Worm (Caenorhabditis elegans) whole organism, L3 larva: ENCODE measurements around the gene puf-12.
A peak's percentile ranks its signal among the peaks of the same experiment; 100 is the strongest.

Source experiments
- R02D3.7 ChIP-seq: fragments of 150-350 bp; optimal IDR thresholded peaks from 2 replicates; lab custom pipeline; 2014; ENCODE audit warnings: missing biosample characterization, missing genetic modification characterization
- ZK546.5 ChIP-seq: sonication (generic microtip); optimal IDR thresholded peaks from 2 replicates; lab custom pipeline; 2017; ENCODE audit warnings: missing biosample characterization, missing genetic modification characterization
- ceh-82 ChIP-seq: fragments of 150-350 bp; optimal IDR thresholded peaks from 2 replicates; lab custom pipeline; 2014; ENCODE audit warnings: missing biosample characterization, missing genetic modification characterization
- ceh-9 ChIP-seq: sonication (generic microtip); optimal IDR thresholded peaks from 2 replicates; lab custom pipeline; 2018; ENCODE audit warnings: missing biosample characterization, missing genetic modification characterization
- egl-27 ChIP-seq: sonication (generic microtip); optimal IDR thresholded peaks from 4 replicates; lab custom pipeline; 2017; ENCODE audit warnings: missing biosample characterization, missing genetic modification reagents, missing genetic modification characterization
- egl-5 ChIP-seq: fragments of 150-350 bp; optimal IDR thresholded peaks from 2 replicates; lab custom pipeline; 2017; ENCODE audit warnings: missing biosample characterization, missing genetic modification reagents, missing genetic modification characterization, inconsistent platforms
- elt-2 ChIP-seq: sonication (generic microtip); optimal IDR thresholded peaks from 2 replicates; lab custom pipeline; 2016; ENCODE audit warnings: missing genetic modification reagents, mild to moderate bottlenecking, missing genetic modification characterization, missing compliant biosample characterization
- elt-3 ChIP-seq, 3 experiments: fragments of 150-350 bp in 1 of 3; sonication (generic microtip) in 2 of 3; optimal IDR thresholded peaks; 2 replicates in 2 of 3; 4 replicates in 1 of 3; lab custom pipeline; 2014 to 2017; ENCODE audit warnings: missing biosample characterization in 3 of 3, missing genetic modification characterization in 3 of 3
- eor-1 ChIP-seq, 2 experiments: fragments of 150-350 bp; optimal IDR thresholded peaks; 2 replicates each; lab custom pipeline; 2014 to 2018; ENCODE audit warnings: missing biosample characterization in 2 of 2, missing genetic modification characterization in 2 of 2
- fkh-2 ChIP-seq: fragments of 150-350 bp; optimal IDR thresholded peaks from 2 replicates; lab custom pipeline; 2014; ENCODE audit warnings: missing biosample characterization, missing genetic modification reagents, missing genetic modification characterization
- hmg-11 ChIP-seq: sonication (generic microtip); optimal IDR thresholded peaks from 2 replicates; lab custom pipeline; 2016; ENCODE audit warnings: missing genetic modification characterization, missing compliant biosample characterization
- lin-15B ChIP-seq: fragments of 150-350 bp; optimal IDR thresholded peaks from 2 replicates; lab custom pipeline; 2014; ENCODE audit warnings: missing biosample characterization, missing genetic modification characterization
- lsy-12 ChIP-seq: sonication (generic microtip); optimal IDR thresholded peaks from 2 replicates; lab custom pipeline; 2016; ENCODE audit warnings: mild to moderate bottlenecking, missing genetic modification characterization, missing compliant biosample characterization
- mdl-1 ChIP-seq: fragments of 150-350 bp; optimal IDR thresholded peaks from 2 replicates; lab custom pipeline; 2014; ENCODE audit warnings: missing biosample characterization, missing genetic modification characterization
- nfya-1 ChIP-seq: sonication (generic microtip); optimal IDR thresholded peaks from 2 replicates; lab custom pipeline; 2017; ENCODE audit warnings: missing genetic modification characterization, mild to moderate bottlenecking, missing compliant biosample characterization, antibody characterized with exemption, moderate library complexity; ENCODE audit not compliant: insufficient read depth
- nhr-11 ChIP-seq: fragments of 150-350 bp; optimal IDR thresholded peaks from 2 replicates; lab custom pipeline; 2014; ENCODE audit warnings: missing biosample characterization, missing genetic modification characterization
- nhr-12 ChIP-seq: fragments of 150-350 bp; optimal IDR thresholded peaks from 2 replicates; lab custom pipeline; 2014; ENCODE audit warnings: missing biosample characterization, missing genetic modification characterization
- nhr-237 ChIP-seq: fragments of 150-350 bp; optimal IDR thresholded peaks from 2 replicates; lab custom pipeline; 2014; ENCODE audit warnings: missing biosample characterization, missing genetic modification characterization
- nhr-28 ChIP-seq: fragments of 150-350 bp; optimal IDR thresholded peaks from 2 replicates; lab custom pipeline; 2014; ENCODE audit warnings: missing biosample characterization, missing genetic modification characterization
- nhr-76 ChIP-seq: fragments of 150-350 bp; sonication (generic microtip); optimal IDR thresholded peaks from 5 replicates; lab custom pipeline; 2014; ENCODE audit warnings: missing biosample characterization, missing genetic modification characterization
- nhr-77 ChIP-seq: fragments of 150-350 bp; optimal IDR thresholded peaks from 2 replicates; lab custom pipeline; 2014; ENCODE audit warnings: missing biosample characterization, missing genetic modification characterization
- pha-4 ChIP-seq: fragments of 150-350 bp; optimal IDR thresholded peaks from 2 replicates; lab custom pipeline; 2014; ENCODE audit warnings: missing biosample characterization, missing genetic modification reagents, missing genetic modification characterization
- pqm-1 ChIP-seq: fragments of 150-350 bp; optimal IDR thresholded peaks from 2 replicates; lab custom pipeline; 2017; ENCODE audit warnings: missing biosample characterization, missing genetic modification characterization, inconsistent platforms
- tbx-2 ChIP-seq: sonication (generic microtip); optimal IDR thresholded peaks from 2 replicates; lab custom pipeline; 2016; ENCODE audit warnings: mild to moderate bottlenecking, missing genetic modification characterization, missing compliant biosample characterization
- unc-39 ChIP-seq: sonication (generic microtip); optimal IDR thresholded peaks from 4 replicates; lab custom pipeline; 2017; ENCODE audit warnings: missing biosample characterization, missing genetic modification characterization
- unc-62 ChIP-seq: fragments of 150-350 bp; sonication (generic microtip); optimal IDR thresholded peaks from 4 replicates; lab custom pipeline; 2014; ENCODE audit warnings: missing biosample characterization, missing genetic modification reagents, missing genetic modification characterization
- ztf-11 ChIP-seq: fragments of 150-350 bp; optimal IDR thresholded peaks from 2 replicates; lab custom pipeline; 2014; ENCODE audit warnings: missing biosample characterization, missing genetic modification characterization
- ztf-4 ChIP-seq: fragments of 150-350 bp; optimal IDR thresholded peaks from 2 replicates; lab custom pipeline; 2014; ENCODE audit warnings: missing biosample characterization, missing genetic modification characterization

puf-12 gene

ce11 chrII:10067817-10068216 lies 32.3 kb upstream of the puf-12 start, which contains the start of gene die-1:
Gene die-1, minus strand, starts transcription at chrII:10067917.
- TF ChIP-seq ztf-11 (tag; lab: Kevin White, UChicago) = no peak
- no peak for TF ChIP-seq nfya-1 (tag; lab: Kevin White, UChicago)
- no peak for TF ChIP-seq nhr-76 (tag; lab: Kevin White, UChicago)

DNA sequence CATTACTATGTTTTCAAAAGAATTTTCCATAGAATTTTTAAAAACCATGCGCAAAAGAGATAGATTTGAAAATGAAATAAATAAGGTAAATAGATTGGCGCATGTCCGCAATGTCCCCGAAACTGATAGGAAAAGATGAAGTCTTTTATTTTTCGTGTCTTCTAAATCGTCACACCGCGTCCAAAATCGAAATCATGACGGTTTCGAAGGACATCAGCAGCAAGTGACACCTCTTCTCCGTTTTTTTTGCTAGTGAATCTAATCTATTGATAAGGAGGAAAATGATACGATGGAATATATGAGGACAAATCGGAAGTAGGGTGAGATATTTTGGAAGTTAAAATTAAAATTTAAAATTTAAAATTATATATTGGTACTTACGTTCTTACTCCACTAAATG lies 26.1 kb upstream of the puf-12 start:
- TF ChIP-seq ZK546.5 (no peak), elt-3 (tag; optimal IDR thresholded peaks at IDR 0.05; lab: Kevin White, UChicago) (peak in 2 of 3 experiments; percentile 71 to 92)

DNA sequence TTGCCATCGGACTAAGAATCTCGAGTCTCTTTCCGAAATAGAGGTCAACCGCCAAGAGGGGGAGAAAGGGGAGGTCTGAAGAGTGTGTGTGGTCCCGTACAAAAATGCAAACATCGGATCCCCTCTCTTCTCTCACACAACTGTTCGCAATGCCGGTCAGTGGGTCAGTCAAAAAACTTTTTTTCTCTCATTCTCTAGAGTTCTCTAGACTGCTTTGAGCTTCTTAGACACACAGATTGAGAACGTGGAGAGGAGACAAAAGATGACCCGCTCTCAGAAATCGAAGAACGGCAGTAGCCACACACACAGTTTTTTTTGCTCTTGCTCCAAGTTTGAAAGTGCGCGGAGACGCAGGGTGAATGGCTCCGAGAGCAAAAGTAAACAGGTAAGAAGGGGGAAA lies 24.3 kb upstream of the puf-12 start:
- no peak for TF ChIP-seq fkh-2 (tag; lab: Kevin White, UChicago)
- TF ChIP-seq pha-4 (tag; lab: Kevin White, UChicago) = peak; percentile 84

DNA sequence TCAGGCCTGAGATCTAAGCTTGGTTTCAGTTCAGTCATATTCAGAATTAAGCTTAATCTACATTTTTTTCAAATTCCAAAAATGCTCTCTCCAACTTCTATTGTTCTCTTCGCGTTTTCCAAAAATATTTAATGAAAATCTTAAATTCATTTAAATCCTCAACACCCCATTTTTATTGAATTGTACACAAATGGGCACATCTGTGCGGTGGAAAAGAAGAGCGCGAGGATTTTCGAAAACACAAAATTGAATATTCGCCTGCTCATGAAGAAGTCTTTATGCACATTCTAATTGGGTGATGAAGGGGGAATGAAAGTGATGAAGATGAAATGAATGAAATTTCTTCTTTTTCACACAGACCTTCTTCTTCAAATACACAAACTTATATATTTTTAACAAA lies 15.6 kb upstream of the puf-12 start:
- TF ChIP-seq ZK546.5 (no peak), ceh-82 (tag; lab: Kevin White, UChicago) (no peak)
- TF ChIP-seq, all 47 proteins: peak for 0

- TF ChIP-seq ztf-4 (tag; lab: Kevin White, UChicago) = no peak
- TF ChIP-seq ceh-9 (tag; lab: Kevin White, UChicago) = no peak
- TF ChIP-seq elt-3 (tag; optimal IDR thresholded peaks at IDR 0.05; lab: Kevin White, UChicago) = no peak
- no peak for TF ChIP-seq fkh-2 (tag; lab: Kevin White, UChicago)
- no peak for TF ChIP-seq nhr-11 (tag; lab: Kevin White, UChicago)
- no peak for TF ChIP-seq pqm-1
- no peak for TF ChIP-seq lsy-12
- TF ChIP-seq mdl-1 = no peak
- TF ChIP-seq ztf-11 (tag; lab: Kevin White, UChicago) = no peak
- no peak for TF ChIP-seq unc-62 (GFP tag; lab: Kevin White, UChicago)
- no peak for TF ChIP-seq nfya-1 (tag; lab: Kevin White, UChicago)
- TF ChIP-seq elt-2 (tag; lab: Kevin White, UChicago) = no peak
These were observed 7.0 kb upstream of the puf-12 start for ce11 chrII:10093120-10093519.

- TF ChIP-seq ZK546.5 = no peak
- peak; percentile 76 for TF ChIP-seq elt-2 (tag; lab: Kevin White, UChicago)
- no peak for TF ChIP-seq eor-1 (tag; optimal IDR thresholded peaks at IDR 0.05; lab: Kevin White, UChicago)
- no peak for TF ChIP-seq hmg-11 (tag; lab: Kevin White, UChicago)
- TF ChIP-seq pqm-1 = peak; percentile 77
These were observed 5.8 kb upstream of the puf-12 start, which contains the start of gene lact-2 for ce11 chrII:10094190-10094923. Gene lact-2, plus strand, starts transcription at chrII:10094873.

DNA sequence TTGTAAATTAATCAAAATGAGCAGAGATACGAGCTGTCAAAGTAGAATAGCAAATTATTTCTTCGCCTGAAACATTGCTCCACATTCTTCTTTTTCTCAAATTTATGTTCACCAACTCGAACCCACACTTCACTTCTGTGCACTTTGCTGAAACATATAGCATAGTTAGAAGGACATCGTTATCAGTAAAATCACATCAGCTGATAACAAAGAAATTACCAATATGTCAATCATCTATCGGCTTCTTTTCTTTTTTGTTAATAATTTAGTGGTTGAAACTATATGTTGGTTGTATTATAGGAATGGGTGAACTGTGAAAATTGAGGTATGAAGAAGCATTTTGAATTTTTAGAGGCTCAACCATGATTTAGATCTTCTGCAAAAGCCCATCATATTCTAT lies 4.9 kb upstream of the puf-12 start:
- no peak for TF ChIP-seq nhr-77 (tag; lab: Kevin White, UChicago)
- peak; percentile 81 for TF ChIP-seq elt-2 (tag; lab: Kevin White, UChicago)
- peak; percentile 60 for TF ChIP-seq pqm-1
- TF ChIP-seq unc-39 (tag; lab: Kevin White, UChicago) = no peak
- TF ChIP-seq pha-4 (tag; lab: Kevin White, UChicago) = no peak
- TF ChIP-seq tbx-2 (tag; lab: Kevin White, UChicago) = no peak
- TF ChIP-seq nhr-237 (tag; lab: Kevin White, UChicago) = no peak
- TF ChIP-seq egl-27 (tag; lab: Kevin White, UChicago) = no peak
- TF ChIP-seq nhr-28 (tag; lab: Kevin White, UChicago) = no peak
- TF ChIP-seq nhr-12 (tag; lab: Kevin White, UChicago) = no peak
- no peak for TF ChIP-seq egl-5
- no peak for TF ChIP-seq lin-15B (tag; lab: Kevin White, UChicago)
- TF ChIP-seq hmg-11 (tag; lab: Kevin White, UChicago) = no peak
- TF ChIP-seq ceh-9 (tag; lab: Kevin White, UChicago) = no peak
- TF ChIP-seq R02D3.7 = no peak
- TF ChIP-seq, all 47 proteins: peak for 2
